Worm (Caenorhabditis elegans): Measurements from ENCODE around the gene T01C3.3.

T01C3.3 gene

DNA sequence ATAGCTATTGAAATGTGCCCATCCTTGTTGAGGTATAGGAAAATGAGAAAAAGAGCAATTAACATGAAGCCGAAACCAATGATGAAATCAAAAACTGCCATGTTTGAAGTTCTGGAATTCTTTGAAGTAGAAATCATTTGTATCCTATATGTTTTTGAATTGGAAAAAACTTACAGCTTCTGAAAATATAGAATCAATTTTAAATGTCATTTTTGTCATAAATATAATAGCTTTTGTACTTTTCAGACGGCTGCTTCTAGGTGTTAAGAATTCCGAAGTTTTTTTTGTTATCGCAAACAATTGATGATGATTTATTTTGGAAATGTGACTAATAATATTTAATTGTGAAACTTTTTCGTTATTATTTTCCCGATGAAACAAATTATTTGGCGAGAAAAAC is 45.5 kb downstream of the T01C3.3 start, which contains the start of gene C30G7.4:
C30G7.4 (minus strand) TSS at position 101 of the 400 bp plus-strand sequence.
- TF ChIP-seq unc-30 (tag; optimal IDR thresholded peaks at IDR 0.05), result no peak
- no peak for TF ChIP-seq Y116A8C.19 (tag; optimal IDR thresholded peaks at IDR 0.05; ENCODE audit: borderline replicate concordance)
- TF ChIP-seq snu-23 (GFP tag; optimal IDR thresholded peaks at IDR 0.05), result no peak
- TF ChIP-seq snpc-4 (tag; optimal IDR thresholded peaks at IDR 0.05), result no peak
- TF ChIP-seq nhr-12 (tag; optimal IDR thresholded peaks at IDR 0.05), result no peak
- no peak for TF ChIP-seq jun-1 (tag; optimal IDR thresholded peaks at IDR 0.05)
- TF ChIP-seq elt-3 (tag; optimal IDR thresholded peaks at IDR 0.05), result no peak
- TF ChIP-seq vab-15 (tag; optimal IDR thresholded peaks at IDR 0.05), result no peak
- no peak for TF ChIP-seq nhr-47 (tag; optimal IDR thresholded peaks at IDR 0.05)
- no peak for TF ChIP-seq skn-1 (tag; optimal IDR thresholded peaks at IDR 0.05)
- TF ChIP-seq egl-13 (tag; optimal IDR thresholded peaks at IDR 0.05), result no peak
- no peak for TF ChIP-seq ceh-63 (GFP tag; optimal IDR thresholded peaks at IDR 0.05)
- no peak for TF ChIP-seq ztf-11 (tag; optimal IDR thresholded peaks at IDR 0.05)
- no peak for TF ChIP-seq pax-3 (tag; optimal IDR thresholded peaks at IDR 0.05)
- no peak for TF ChIP-seq C04F5.9 (tag; optimal IDR thresholded peaks at IDR 0.05)
- TF ChIP-seq unc-130 (tag; optimal IDR thresholded peaks at IDR 0.05), result no peak
- no peak for TF ChIP-seq tlp-1 (tag; optimal IDR thresholded peaks at IDR 0.05)
- no peak for TF ChIP-seq nhr-71 (tag; optimal IDR thresholded peaks at IDR 0.05)
- no peak for TF ChIP-seq mep-1 (tag; optimal IDR thresholded peaks at IDR 0.05)
- TF ChIP-seq rnt-1 (tag; optimal IDR thresholded peaks at IDR 0.05), result no peak

DNA sequence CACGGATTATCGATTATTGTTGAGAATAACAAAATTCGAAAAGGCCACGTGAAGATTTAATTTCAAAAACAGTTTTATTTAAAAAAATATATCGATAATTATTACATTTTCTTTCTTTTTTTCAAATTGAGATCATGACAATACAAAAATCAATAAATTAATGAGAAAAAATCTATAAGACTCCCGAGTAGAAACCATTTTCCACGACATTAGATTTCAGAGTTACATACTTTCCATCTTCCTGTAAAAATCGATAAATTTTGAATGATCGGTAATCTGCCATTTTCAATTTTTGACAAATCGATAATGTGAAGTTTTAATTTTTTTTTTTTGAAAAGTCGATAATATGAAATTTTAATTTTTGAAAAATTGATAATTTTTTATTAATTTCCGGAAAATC is 46.8 kb downstream of the T01C3.3 start, which contains the start of gene C30G7.3:
C30G7.3 (minus strand) TSS at position 8 of the 400 bp plus-strand sequence.
- no peak for TF ChIP-seq hlh-17 (GFP tag; optimal IDR thresholded peaks at IDR 0.05; ENCODE audit: borderline replicate concordance)

DNA sequence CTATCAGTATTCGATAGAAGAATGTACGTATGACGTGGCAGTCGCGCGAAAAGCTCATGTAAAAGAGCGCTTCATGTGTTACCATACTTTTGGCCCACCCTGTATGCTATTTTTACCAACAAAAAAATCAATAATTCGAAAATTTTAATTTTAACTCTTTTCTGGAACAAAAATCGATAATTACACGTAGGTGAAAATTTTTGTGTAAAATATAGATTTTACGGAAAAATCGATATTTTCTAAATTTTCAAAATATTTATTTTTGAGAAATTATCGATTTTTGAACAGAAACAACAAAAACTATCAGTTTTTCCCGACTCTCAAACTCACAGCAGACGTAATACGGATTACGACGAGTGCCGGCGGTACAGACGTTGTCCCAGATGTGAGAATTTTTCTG is 47.4 kb downstream of the T01C3.3 start:
- TF ChIP-seq lin-14 (GFP tag; optimal IDR thresholded peaks at IDR 0.05) (no peak), fkh-8 (tag; optimal IDR thresholded peaks at IDR 0.05) (no peak), ets-5 (GFP tag; IDR thresholded peaks at IDR 0.05) (no peak), sup-37 (GFP tag; optimal IDR thresholded peaks at IDR 0.05) (no peak), mab-9 (GFP tag; IDR thresholded peaks at IDR 0.05) (no peak), swsn-7 (tag; optimal IDR thresholded peaks at IDR 0.05) (no peak), nhr-71 (tag; optimal IDR thresholded peaks at IDR 0.05) (no peak), nhr-90 (tag; optimal IDR thresholded peaks at IDR 0.05; ENCODE audit: poor library complexity) (no peak), unc-98 (GFP tag; IDR thresholded peaks at IDR 0.05) (no peak)

DNA sequence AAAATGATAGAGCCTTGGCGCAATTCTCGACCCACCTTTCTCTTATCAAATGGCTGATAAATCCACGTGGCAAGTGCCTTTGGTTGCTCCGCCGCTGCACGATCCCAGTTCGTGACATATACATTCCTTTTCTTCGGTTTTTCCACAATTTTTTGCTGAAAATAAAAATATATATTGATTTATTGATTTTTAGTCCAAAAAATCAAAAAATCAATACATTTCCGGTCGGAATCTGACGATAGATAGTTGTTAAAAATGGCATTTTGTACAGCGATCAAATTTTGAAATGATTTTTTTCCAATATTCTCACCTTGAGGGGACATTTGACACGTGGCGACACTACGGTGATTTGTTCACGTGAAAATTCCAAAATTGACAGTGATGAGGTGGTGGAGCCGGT is 48.7 kb downstream of the T01C3.3 start:
- TF ChIP-seq tlp-1 (tag; optimal IDR thresholded peaks at IDR 0.05) (no peak), efl-1 (optimal IDR thresholded peaks at IDR 0.05) (no peak), efl-1 (GFP tag; optimal IDR thresholded peaks at IDR 0.05 in 1 of 2) (peak in 1 of 2 experiments; percentile 7)

DNA sequence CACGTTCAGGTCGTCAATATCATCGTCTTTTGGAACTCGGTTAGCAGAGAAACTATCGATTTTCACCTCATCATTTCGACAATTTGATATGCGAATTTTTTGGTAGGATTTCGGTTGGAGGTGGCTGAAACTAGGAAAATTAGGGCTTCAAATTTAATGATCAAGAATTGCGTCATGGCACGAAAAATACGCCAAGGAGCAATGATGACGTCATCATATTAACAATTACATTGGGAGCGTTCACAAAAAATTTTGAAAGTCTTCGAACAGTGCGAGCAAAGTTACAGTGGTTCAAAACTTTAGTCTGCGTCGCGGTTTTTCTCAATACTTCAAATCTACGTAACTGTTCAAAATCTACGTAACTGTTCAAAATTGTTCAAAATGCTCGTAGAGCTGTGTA is 49.6 kb downstream of the T01C3.3 start:
- TF ChIP-seq grh-1 (GFP tag; IDR thresholded peaks at IDR 0.05), result no peak
- TF ChIP-seq irx-1 (tag; optimal IDR thresholded peaks at IDR 0.05), result no peak
- TF ChIP-seq nhr-19 (GFP tag; conservative IDR thresholded peaks at IDR 0.05), result no peak
- no peak for TF ChIP-seq C34B4.2 (tag; optimal IDR thresholded peaks at IDR 0.05)
- no peak for TF ChIP-seq nhr-84 (tag; optimal IDR thresholded peaks at IDR 0.05)
- TF ChIP-seq rnt-1 (tag; optimal IDR thresholded peaks at IDR 0.05), result no peak
- TF ChIP-seq xbp-1 (tag; optimal IDR thresholded peaks at IDR 0.05), result no peak
- TF ChIP-seq elt-3 (tag; optimal IDR thresholded peaks at IDR 0.05), result no peak
- no peak for TF ChIP-seq nhr-71 (tag; optimal IDR thresholded peaks at IDR 0.05)
- no peak for TF ChIP-seq dpl-1 (GFP tag; optimal IDR thresholded peaks at IDR 0.05)
- TF ChIP-seq isw-1 (GFP tag; IDR thresholded peaks at IDR 0.05), result no peak
- no peak for TF ChIP-seq elt-2 (tag; optimal IDR thresholded peaks at IDR 0.05)
- TF ChIP-seq mab-9 (GFP tag; IDR thresholded peaks at IDR 0.05), result no peak
- no peak for TF ChIP-seq nhr-47 (tag; optimal IDR thresholded peaks at IDR 0.05)
- no peak for TF ChIP-seq jun-1 (tag; optimal IDR thresholded peaks at IDR 0.05)
- TF ChIP-seq snpc-4 (tag; optimal IDR thresholded peaks at IDR 0.05), result no peak
- TF ChIP-seq fos-1 (tag; optimal IDR thresholded peaks at IDR 0.05), result no peak
- no peak for TF ChIP-seq nhr-28 (tag; optimal IDR thresholded peaks at IDR 0.05)
- TF ChIP-seq nhr-237 (tag; optimal IDR thresholded peaks at IDR 0.05), result no peak

All from whole organism, L1 larva.